Worm (Caenorhabditis elegans) whole organism, L2 larva: ENCODE results near the gene cnb-1.

Experiments
- C34F6.9 ChIP-seq: fragments of 150-350 bp; optimal IDR thresholded peaks from 2 replicates; lab custom pipeline; 2014; ENCODE audit warnings: missing biosample characterization, missing genetic modification characterization
- F13H6.1 ChIP-seq: sonication (generic microtip); optimal IDR thresholded peaks from 2 replicates; lab custom pipeline; 2016; ENCODE audit warnings: missing genetic modification characterization, missing compliant biosample characterization
- alr-1 ChIP-seq: fragments of 150-350 bp; optimal IDR thresholded peaks from 2 replicates; lab custom pipeline; 2014; ENCODE audit warnings: missing biosample characterization, missing genetic modification characterization
- ama-1 ChIP-seq: fragments of 150-350 bp; optimal IDR thresholded peaks from 2 replicates; lab custom pipeline; 2018; ENCODE audit warnings: inconsistent platforms
- ceh-82 ChIP-seq: fragments of 150-350 bp; optimal IDR thresholded peaks from 2 replicates; lab custom pipeline; 2014; ENCODE audit warnings: missing biosample characterization, missing genetic modification characterization
- elt-1 ChIP-seq: fragments of 150-350 bp; optimal IDR thresholded peaks from 2 replicates; lab custom pipeline; 2014; ENCODE audit warnings: missing biosample characterization, missing genetic modification characterization
- elt-3 ChIP-seq: sonication (generic microtip); optimal IDR thresholded peaks from 2 replicates; lab custom pipeline; 2017; ENCODE audit warnings: missing biosample characterization, missing genetic modification characterization
- lsy-2 ChIP-seq, 2 experiments: fragments of 150-350 bp in 1 of 2; sonication (generic microtip) in 1 of 2; optimal IDR thresholded peaks; 2 replicates each; lab custom pipeline; 2014 to 2017; ENCODE audit warnings: missing biosample characterization in 2 of 2, missing genetic modification characterization in 2 of 2
- mdl-1 ChIP-seq, 2 experiments: fragments of 150-350 bp in 1 of 2; sonication (generic microtip) in 1 of 2; optimal IDR thresholded peaks; 2 replicates each; lab custom pipeline; 2017; ENCODE audit warnings: missing biosample characterization in 2 of 2, missing genetic modification characterization in 2 of 2
- nhr-11 ChIP-seq: fragments of 150-350 bp; optimal IDR thresholded peaks from 2 replicates; lab custom pipeline; 2014; ENCODE audit warnings: missing biosample characterization, missing genetic modification characterization
- nhr-77 ChIP-seq: fragments of 150-350 bp; optimal IDR thresholded peaks from 2 replicates; lab custom pipeline; 2014; ENCODE audit warnings: missing biosample characterization, missing genetic modification characterization
- unc-39 ChIP-seq: fragments of 150-350 bp; optimal IDR thresholded peaks from 2 replicates; lab custom pipeline; 2014; ENCODE audit warnings: missing biosample characterization, missing genetic modification characterization
- unc-62 ChIP-seq: fragments of 150-350 bp; optimal IDR thresholded peaks from 2 replicates; lab custom pipeline; 2014; ENCODE audit warnings: missing biosample characterization, missing genetic modification reagents, missing genetic modification characterization
- ztf-11 ChIP-seq: sonication (generic microtip); optimal IDR thresholded peaks from 2 replicates; lab custom pipeline; 2017; ENCODE audit warnings: missing biosample characterization, missing genetic modification characterization

ce11 chrV:11379341-11379740, 3.8 kb downstream of the cnb-1 start:
- no peak for TF ChIP-seq nhr-11 (tag; lab: Kevin White, UChicago)
- TF ChIP-seq lsy-2 (tag; optimal IDR thresholded peaks at IDR 0.05; lab: Kevin White, UChicago), result no peak
- no peak for TF ChIP-seq ama-1
- TF ChIP-seq ztf-11 (tag; lab: Kevin White, UChicago), result no peak
- TF ChIP-seq C34F6.9, result no peak
- TF ChIP-seq nhr-77 (tag; lab: Kevin White, UChicago), result no peak
- no peak for TF ChIP-seq elt-3 (tag; lab: Kevin White, UChicago)
- no peak for TF ChIP-seq mdl-1 (tag; optimal IDR thresholded peaks at IDR 0.05; lab: Kevin White, UChicago)
- no peak for TF ChIP-seq unc-62 (GFP tag; lab: Kevin White, UChicago)
- TF ChIP-seq F13H6.1 (tag; lab: Kevin White, UChicago), result no peak
- TF ChIP-seq unc-39 (tag; lab: Kevin White, UChicago), result no peak
- TF ChIP-seq ceh-82 (tag; lab: Kevin White, UChicago), result no peak
- TF ChIP-seq alr-1 (tag; lab: Kevin White, UChicago), result no peak
- TF ChIP-seq elt-1 (tag; lab: Kevin White, UChicago), result no peak
